Fruit fly (Drosophila melanogaster): ENCODE data around the gene SNF4Agamma.
A peak's percentile ranks its signal among the peaks of the same experiment; 100 is the strongest.

The SNF4Agamma gene

dm6 chr3R:21223453-21224057, 83.0 kb downstream of the SNF4Agamma start, which contains the start of the genes CG3337 and Nelf-A (continued):
- TF ChIP-seq slou (GFP tag; optimal IDR thresholded peaks at IDR 0.05) (no peak), z (GFP tag; IDR thresholded peaks at IDR 0.05) (no peak), CG30020 (tag; optimal IDR thresholded peaks at IDR 0.05) (no peak), zfh2 (GFP tag; optimal IDR thresholded peaks at IDR 0.05) (peak; percentile 83), CG11093 (GFP tag; IDR thresholded peaks at IDR 0.05) (no peak), dati (GFP tag; IDR thresholded peaks at IDR 0.05) (no peak), Nf-YB (GFP tag; optimal IDR thresholded peaks at IDR 0.05) (no peak), peb (GFP tag; IDR thresholded peaks at IDR 0.05) (no peak), CG8290 (GFP tag; optimal IDR thresholded peaks at IDR 0.05) (peak; percentile 67), CG8290 (tag; optimal IDR thresholded peaks at IDR 0.05) (peak; percentile 4 to 92), Atf3 (GFP tag; optimal IDR thresholded peaks at IDR 0.05) (peak; percentile 40), pros (GFP tag; optimal IDR thresholded peaks at IDR 0.05) (no peak), fd102C (GFP tag; optimal IDR thresholded peaks at IDR 0.05) (no peak), D19A (tag; optimal IDR thresholded peaks at IDR 0.05) (no peak), Trl (optimal IDR thresholded peaks at IDR 0.05) (no peak), Trl (GFP tag; optimal IDR thresholded peaks at IDR 0.05) (peak; percentile 67), nau (GFP tag; optimal IDR thresholded peaks at IDR 0.05) (no peak), otp (GFP tag; IDR thresholded peaks at IDR 0.05) (no peak), CG17568 (GFP tag; optimal IDR thresholded peaks at IDR 0.05) (no peak), CG6683 (GFP tag; optimal IDR thresholded peaks at IDR 0.05) (no peak), CG10959 (GFP tag; IDR thresholded peaks at IDR 0.05) (no peak), Dp (GFP tag; optimal IDR thresholded peaks at IDR 0.05) (peak; percentile 59), HLH4C (GFP tag; IDR thresholded peaks at IDR 0.05; ENCODE audit: partially characterized antibody) (peak; percentile 72), Xbp1 (GFP tag; optimal IDR thresholded peaks at IDR 0.05) (peak; percentile 80), HLHmδ (GFP tag; optimal IDR thresholded peaks at IDR 0.05) (peak; percentile 67), Nf-YC (tag; optimal IDR thresholded peaks at IDR 0.05) (no peak), CG9609 (GFP tag; optimal IDR thresholded peaks at IDR 0.05) (peak; percentile 80), CG10274 (GFP tag; optimal IDR thresholded peaks at IDR 0.05) (no peak), CG9876 (GFP tag; optimal IDR thresholded peaks at IDR 0.05) (peak; percentile 72), gce (GFP tag; IDR thresholded peaks at IDR 0.05) (no peak), CG10366 (GFP tag; IDR thresholded peaks at IDR 0.05) (peak; percentile 55), CG11560 (tag; IDR thresholded peaks at IDR 0.05) (peak; percentile 68; the same call in 2 of the 3 replicates), org-1 (GFP tag; optimal IDR thresholded peaks at IDR 0.05) (no peak), Hand (GFP tag; optimal IDR thresholded peaks at IDR 0.05) (no peak), CG9797 (GFP tag; optimal IDR thresholded peaks at IDR 0.05) (peak; percentile 58), hbn (GFP tag; IDR thresholded peaks at IDR 0.05; ENCODE audit: partially characterized antibody) (peak; percentile 73), CG4282 (GFP tag; optimal IDR thresholded peaks at IDR 0.05) (peak; percentile 82), CG10462 (GFP tag; optimal IDR thresholded peaks at IDR 0.05) (no peak), CG15514 (GFP tag; optimal IDR thresholded peaks at IDR 0.05) (peak; percentile 85), gsb (GFP tag; IDR thresholded peaks at IDR 0.05) (no peak), Fer3 (tag; optimal IDR thresholded peaks at IDR 0.05) (peak; percentile 62), CG7839 (tag; optimal IDR thresholded peaks at IDR 0.05) (peak; percentile 44), PHDP (tag; optimal IDR thresholded peaks at IDR 0.05) (peak; percentile 35), Atf-2 (GFP tag; optimal IDR thresholded peaks at IDR 0.05) (peak; percentile 45), croc (GFP tag; conservative IDR thresholded peaks at IDR 0.05) (no peak; the same call in 2 of the 3 replicates), row (GFP tag; IDR thresholded peaks at IDR 0.05) (peak; percentile 54), slbo (GFP tag; IDR thresholded peaks at IDR 0.05) (peak; percentile 91), CG14014 (GFP tag; IDR thresholded peaks at IDR 0.05) (peak; percentile 58; the same call in 1 of the 2 replicates), bsh (GFP tag; optimal IDR thresholded peaks at IDR 0.05) (peak in 1 of 2 experiments; percentile 50), tin (GFP tag; optimal IDR thresholded peaks at IDR 0.05) (peak; percentile 74), pita (GFP tag; optimal IDR thresholded peaks at IDR 0.05) (no peak)
